Worm (Caenorhabditis elegans): ENCODE data around the gene T14B4.20.

The T14B4.20 gene

DNA sequence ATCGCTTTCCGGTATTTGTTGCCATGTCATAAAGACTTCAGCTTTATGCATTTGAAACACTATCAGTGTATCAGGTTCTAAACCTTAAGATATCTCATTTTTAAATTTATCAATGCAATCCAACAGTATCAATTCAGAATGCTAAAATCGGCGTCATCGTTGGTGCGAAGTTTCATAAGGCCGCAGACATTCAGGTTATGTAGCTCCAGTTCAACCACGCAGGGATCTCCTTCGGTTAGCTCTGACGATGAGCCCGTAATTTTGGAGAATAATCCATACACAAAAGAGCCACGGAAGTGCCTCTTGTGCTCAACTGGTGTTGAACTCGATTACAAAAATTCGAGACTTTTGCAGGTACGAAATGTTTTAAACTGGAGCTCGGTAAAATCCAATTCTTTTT lies 19.4 kb downstream of the T14B4.20 start, which contains the start of gene mrps-18.C:
Gene mrps-18.C (plus strand): TSS at position 138 of the 400 bp plus-strand sequence.
- TF ChIP-seq zag-1 (tag; optimal IDR thresholded peaks at IDR 0.05) (no peak), aly-2 (tag; optimal IDR thresholded peaks at IDR 0.05) (no peak), elt-1 (tag; optimal IDR thresholded peaks at IDR 0.05) (no peak)

DNA sequence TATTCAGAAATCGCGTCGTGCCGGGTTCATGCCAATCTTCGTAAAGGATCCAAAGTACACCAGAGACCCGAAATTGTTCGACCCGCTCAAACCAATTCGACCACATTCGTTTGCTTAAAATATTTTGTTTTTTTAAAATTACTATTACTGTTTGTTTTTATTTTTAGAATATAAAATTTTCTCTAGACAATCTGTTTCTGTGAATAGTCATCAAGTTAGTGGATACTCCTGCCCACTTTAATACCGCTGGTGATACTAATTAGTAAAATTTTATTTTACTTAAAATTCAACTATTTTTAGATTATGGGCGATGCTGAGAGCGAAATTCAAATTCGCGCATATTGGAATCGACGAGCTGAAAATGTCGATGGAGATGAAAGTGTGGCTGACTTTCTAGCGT lies 19.9 kb downstream of the T14B4.20 start, which contains the start of gene T14B4.1:
Gene T14B4.1 (plus strand): TSS at position 301 of the 400 bp plus-strand sequence.
- TF ChIP-seq lsy-12 (tag; optimal IDR thresholded peaks at IDR 0.05) (no peak), ceh-9 (tag; optimal IDR thresholded peaks at IDR 0.05) (no peak), skn-1 (tag; optimal IDR thresholded peaks at IDR 0.05) (no peak)

DNA sequence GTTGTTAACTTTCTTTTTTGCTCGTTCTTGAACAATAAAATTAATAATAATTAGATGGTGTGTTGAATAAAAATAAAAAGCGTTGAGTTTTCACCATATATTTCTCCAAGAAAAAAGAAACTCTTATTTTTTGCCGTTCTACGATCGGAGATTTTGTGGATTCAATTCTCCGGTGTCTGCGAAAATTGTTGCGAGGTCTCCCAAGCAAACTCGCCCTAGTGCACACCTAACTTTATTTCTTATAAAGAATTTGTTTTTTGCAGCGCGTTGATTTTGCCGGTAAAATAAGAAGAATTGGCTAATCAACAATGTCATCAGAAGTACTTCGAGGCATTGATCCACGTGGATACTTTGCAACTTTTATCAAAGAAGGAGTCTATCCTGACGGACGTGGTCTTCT lies 24.7 kb downstream of the T14B4.20 start, which contains the start of gene exos-8:
Gene exos-8 (plus strand): TSS at position 264 of the 400 bp plus-strand sequence.
- TF ChIP-seq daf-12 (tag; optimal IDR thresholded peaks at IDR 0.05) (no peak), aly-2 (tag; optimal IDR thresholded peaks at IDR 0.05) (no peak), ceh-28 (tag; optimal IDR thresholded peaks at IDR 0.05) (no peak), ceh-9 (tag; optimal IDR thresholded peaks at IDR 0.05) (no peak), hmg-11 (tag; optimal IDR thresholded peaks at IDR 0.05) (no peak), pqm-1 (tag; optimal IDR thresholded peaks at IDR 0.05) (peak; percentile 49), ztf-11 (tag; optimal IDR thresholded peaks at IDR 0.05) (no peak), mml-1 (tag; optimal IDR thresholded peaks at IDR 0.05) (no peak), nhr-43 (tag; optimal IDR thresholded peaks at IDR 0.05; ENCODE audit: poor library complexity, severe bottlenecking) (peak; percentile 54), ama-1 (optimal IDR thresholded peaks at IDR 0.05) (no peak), zag-1 (tag; optimal IDR thresholded peaks at IDR 0.05) (no peak), ceh-82 (tag; optimal IDR thresholded peaks at IDR 0.05) (no peak), R02D3.7 (tag; optimal IDR thresholded peaks at IDR 0.05) (peak; percentile 12), egl-27 (tag; optimal IDR thresholded peaks at IDR 0.05) (no peak), nhr-25 (tag; optimal IDR thresholded peaks at IDR 0.05) (peak; percentile 40), unc-62 (GFP tag; optimal IDR thresholded peaks at IDR 0.05) (no peak), lin-39 (tag; optimal IDR thresholded peaks at IDR 0.05) (no peak), elt-3 (tag; optimal IDR thresholded peaks at IDR 0.05) (no peak), snpc-4 (tag; optimal IDR thresholded peaks at IDR 0.05) (no peak), nhr-12 (tag; optimal IDR thresholded peaks at IDR 0.05) (no peak), ZK546.5 (tag; optimal IDR thresholded peaks at IDR 0.05) (no peak), eor-1 (tag; optimal IDR thresholded peaks at IDR 0.05) (no peak), mdl-1 (tag; optimal IDR thresholded peaks at IDR 0.05) (no peak), ztf-4 (tag; optimal IDR thresholded peaks at IDR 0.05) (no peak), nfya-1 (tag; optimal IDR thresholded peaks at IDR 0.05; ENCODE audit: insufficient read depth) (peak; percentile 65), nhr-11 (tag; optimal IDR thresholded peaks at IDR 0.05) (no peak), tbx-2 (tag; optimal IDR thresholded peaks at IDR 0.05) (no peak), nhr-23 (tag; optimal IDR thresholded peaks at IDR 0.05) (peak; percentile 50), unc-39 (tag; optimal IDR thresholded peaks at IDR 0.05) (no peak), lin-15B (tag; optimal IDR thresholded peaks at IDR 0.05) (peak; percentile 83), nhr-237 (tag; optimal IDR thresholded peaks at IDR 0.05) (no peak), jun-1 (tag; optimal IDR thresholded peaks at IDR 0.05) (no peak), ceh-16 (tag; optimal IDR thresholded peaks at IDR 0.05) (no peak), nhr-67 (tag; optimal IDR thresholded peaks at IDR 0.05) (no peak), fos-1 (tag; optimal IDR thresholded peaks at IDR 0.05) (no peak), sea-2 (GFP tag; optimal IDR thresholded peaks at IDR 0.05) (no peak), egl-5 (tag; optimal IDR thresholded peaks at IDR 0.05) (peak; percentile 61), elt-1 (tag; optimal IDR thresholded peaks at IDR 0.05) (no peak), skn-1 (tag; optimal IDR thresholded peaks at IDR 0.05) (no peak), elt-2 (tag; optimal IDR thresholded peaks at IDR 0.05) (peak; percentile 37), nhr-76 (tag; optimal IDR thresholded peaks at IDR 0.05) (no peak), nhr-77 (tag; optimal IDR thresholded peaks at IDR 0.05) (no peak), fkh-2 (tag; optimal IDR thresholded peaks at IDR 0.05) (no peak), nhr-28 (tag; optimal IDR thresholded peaks at IDR 0.05) (no peak), pha-4 (tag; optimal IDR thresholded peaks at IDR 0.05) (peak; percentile 80), fkh-10 (GFP tag; optimal IDR thresholded peaks at IDR 0.05) (no peak), lsy-12 (tag; optimal IDR thresholded peaks at IDR 0.05) (no peak)
